Fruit fly (Drosophila melanogaster): ENCODE data around the gene IleRS-m.
A peak's percentile ranks its signal among the peaks of the same experiment; 100 is the strongest.

The IleRS-m gene

dm6 chr3L:16054095-16054494 lies 46.0 kb upstream of the IleRS-m start:
- TF ChIP-seq pad (GFP tag; optimal IDR thresholded peaks at IDR 0.05) = no peak
- no peak for TF ChIP-seq Hr96 (GFP tag; optimal IDR thresholded peaks at IDR 0.05)
- peak; percentile 2 for TF ChIP-seq CG14711 (tag; optimal IDR thresholded peaks at IDR 0.05)
- no peak for TF ChIP-seq Clk (GFP tag; optimal IDR thresholded peaks at IDR 0.05)
- peak; percentile 38 for TF ChIP-seq CG12768 (GFP tag; optimal IDR thresholded peaks at IDR 0.05)

- TF ChIP-seq CG14711 (tag; optimal IDR thresholded peaks at IDR 0.05) = no peak
- peak; percentile 13 for TF ChIP-seq kay (GFP tag; ENCODE audit: borderline replicate concordance)
Measured at dm6 chr3L:16056101-16056891, 43.8 kb upstream of the IleRS-m start.

DNA sequence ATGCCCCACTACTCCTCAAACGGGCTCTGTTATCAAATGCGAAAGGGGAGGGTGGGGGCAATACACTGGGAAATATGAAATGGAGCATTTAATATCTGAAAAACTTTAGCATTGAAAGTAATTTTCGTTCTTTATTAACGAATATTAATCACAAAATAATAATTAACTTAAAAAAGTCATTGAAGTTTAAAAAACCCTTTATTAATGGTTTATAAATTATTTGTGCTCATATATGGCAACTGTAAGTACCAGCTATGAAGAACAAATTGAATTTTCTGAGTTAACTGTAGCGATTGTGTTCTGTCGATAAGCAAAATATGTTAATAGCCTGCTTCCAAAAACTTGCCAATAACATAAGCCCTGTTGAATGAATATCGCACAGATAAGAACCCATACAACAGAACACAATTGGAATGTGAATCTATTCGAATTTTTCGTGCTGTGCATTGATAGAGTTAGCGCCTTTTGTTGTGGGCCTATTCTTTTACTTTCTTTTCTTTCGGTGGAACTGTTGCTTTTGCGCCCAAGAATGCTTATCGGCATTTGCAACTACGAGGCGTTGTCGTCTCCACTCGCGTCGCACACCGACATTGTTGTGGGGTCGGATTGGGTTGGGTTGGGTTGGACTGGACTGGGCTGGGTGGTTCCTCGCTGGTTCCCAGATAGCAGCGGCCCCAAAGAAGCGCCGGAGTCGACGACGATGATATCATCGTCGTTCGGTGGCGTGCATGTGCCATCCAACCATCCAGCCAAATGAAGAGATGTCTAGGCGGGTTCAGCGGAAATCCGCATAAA lies 39.1 kb upstream of the IleRS-m start:
- TF ChIP-seq pad (GFP tag; optimal IDR thresholded peaks at IDR 0.05) = no peak
- TF ChIP-seq CG7045 (GFP tag; optimal IDR thresholded peaks at IDR 0.05) = no peak
- no peak for TF ChIP-seq CG5204 (GFP tag; optimal IDR thresholded peaks at IDR 0.05)
- TF ChIP-seq CG11617 (GFP tag; optimal IDR thresholded peaks at IDR 0.05) = peak; percentile 1
- TF ChIP-seq CG12768 (GFP tag; optimal IDR thresholded peaks at IDR 0.05) = peak; percentile 3
- no peak for TF ChIP-seq CG7101 (tag; optimal IDR thresholded peaks at IDR 0.05)

dm6 chr3L:16082251-16082650 lies 17.8 kb upstream of the IleRS-m start, which contains the start of gene CG33258:
Gene CG33258, plus strand, starts transcription at chr3L:16082551.
- no peak for TF ChIP-seq Hr96 (GFP tag; optimal IDR thresholded peaks at IDR 0.05)

DNA sequence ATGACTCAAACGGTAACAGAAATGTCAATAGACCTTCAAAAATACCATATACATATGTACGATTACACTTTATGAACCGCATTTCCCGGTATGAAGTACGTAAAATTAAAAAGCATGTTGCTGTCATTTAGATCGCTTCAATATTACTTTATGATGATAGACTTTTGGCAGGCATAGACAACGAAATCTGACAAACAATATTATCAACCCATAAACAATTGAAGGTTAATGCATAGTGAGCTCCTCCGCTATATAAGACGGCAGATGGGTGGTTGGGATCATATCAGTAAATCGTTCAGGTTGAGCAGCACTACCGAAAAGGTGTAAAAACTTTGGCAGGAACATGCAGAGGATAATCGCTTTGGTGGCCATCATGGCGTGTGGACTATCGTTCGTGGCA lies 16.4 kb upstream of the IleRS-m start, which contains the start of gene CG13075:
CG13075 (plus strand) TSS at position 301 of the 400 bp plus-strand sequence.
- TF ChIP-seq CG12768 (GFP tag; optimal IDR thresholded peaks at IDR 0.05) = no peak
- TF ChIP-seq CG5204 (GFP tag; optimal IDR thresholded peaks at IDR 0.05) = no peak
- no peak for TF ChIP-seq CG14711 (tag; optimal IDR thresholded peaks at IDR 0.05)
- no peak for TF ChIP-seq cnc (optimal IDR thresholded peaks at IDR 0.05)
- no peak for TF ChIP-seq Crg-1 (GFP tag; optimal IDR thresholded peaks at IDR 0.05)
- TF ChIP-seq CG7045 (GFP tag; optimal IDR thresholded peaks at IDR 0.05) = no peak
- TF ChIP-seq CG1620 (GFP tag; optimal IDR thresholded peaks at IDR 0.05) = no peak
- TF ChIP-seq cic (GFP tag; optimal IDR thresholded peaks at IDR 0.05) = no peak
- no peak for TF ChIP-seq ovo (GFP tag; optimal IDR thresholded peaks at IDR 0.05)
- TF ChIP-seq tj (GFP tag; optimal IDR thresholded peaks at IDR 0.05) = no peak

DNA sequence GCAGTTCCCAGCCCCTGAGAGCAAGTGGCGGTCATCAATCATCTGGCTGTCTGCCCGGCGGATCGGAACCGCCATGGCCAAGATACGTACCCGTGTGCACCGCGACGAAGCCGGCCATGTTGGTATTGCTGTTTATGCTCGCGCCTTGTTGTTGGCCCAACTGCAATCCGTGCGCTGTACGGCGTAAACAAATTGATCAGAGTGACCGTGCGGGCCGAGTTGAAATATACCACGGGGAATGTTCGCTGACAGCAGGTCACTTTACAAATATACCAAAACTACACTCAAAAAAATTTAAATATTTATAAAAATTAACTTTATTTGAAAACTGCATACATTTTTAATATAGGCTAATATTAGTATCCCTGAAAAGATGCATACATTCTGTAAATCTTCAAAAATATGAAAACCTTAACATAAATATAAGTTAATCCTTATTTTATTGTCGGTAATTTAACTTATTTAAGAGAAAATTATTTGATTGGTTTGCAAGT lies 12.7 kb upstream of the IleRS-m start, which contains the start of gene Tasp1:
Tasp1 (minus strand) TSS at position 203 of the 494 bp plus-strand sequence.
- TF ChIP-seq pad (GFP tag; optimal IDR thresholded peaks at IDR 0.05) (no peak), cnc (optimal IDR thresholded peaks at IDR 0.05) (no peak), CG12768 (GFP tag; optimal IDR thresholded peaks at IDR 0.05) (no peak), ovo (GFP tag; optimal IDR thresholded peaks at IDR 0.05) (no peak), CG11617 (GFP tag; optimal IDR thresholded peaks at IDR 0.05) (peak; percentile 22), CG33017 (tag; optimal IDR thresholded peaks at IDR 0.05) (peak; percentile 31), bab1 (GFP tag; optimal IDR thresholded peaks at IDR 0.05) (peak; percentile 72), CG7101 (tag; optimal IDR thresholded peaks at IDR 0.05) (peak; percentile 59), tj (GFP tag; optimal IDR thresholded peaks at IDR 0.05) (peak; percentile 13), Mnt (GFP tag; optimal IDR thresholded peaks at IDR 0.05) (peak; percentile 37), CG14711 (tag; optimal IDR thresholded peaks at IDR 0.05) (peak; percentile 44)

DNA sequence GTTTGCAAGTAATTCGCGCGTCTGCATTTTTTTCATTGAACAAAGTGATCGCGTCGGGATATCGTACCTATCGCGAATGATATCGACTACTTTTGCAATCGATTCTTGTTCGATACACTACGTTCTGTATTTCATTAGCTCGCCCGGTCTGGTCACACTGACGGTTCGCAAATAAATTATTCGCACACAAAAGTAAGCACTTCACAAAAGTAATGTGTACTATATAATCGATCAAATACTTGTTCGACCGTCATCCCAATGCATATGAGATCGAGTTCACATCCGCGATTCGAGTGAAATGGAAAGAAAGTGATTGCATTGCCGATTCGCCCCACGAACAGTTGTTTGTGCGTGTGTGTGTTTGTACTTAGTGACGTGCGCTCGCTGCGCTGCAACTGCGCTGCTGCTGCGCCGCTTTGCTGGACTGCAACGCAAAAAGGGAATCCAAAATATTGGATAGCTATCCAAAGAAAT lies 9.7 kb upstream of the IleRS-m start, which contains the start of the genes CG5235 and ClC-c:
CG5235 (minus strand) TSS at position 63 of the 474 bp plus-strand sequence.
ClC-c (plus strand) TSS at position 125 of the 474 bp plus-strand sequence.
- no peak for TF ChIP-seq CG1620 (GFP tag; optimal IDR thresholded peaks at IDR 0.05)
- peak; percentile 38 for TF ChIP-seq Mnt (GFP tag; optimal IDR thresholded peaks at IDR 0.05)
- no peak for TF ChIP-seq CG5204 (GFP tag; optimal IDR thresholded peaks at IDR 0.05)
- peak; percentile 43 for TF ChIP-seq CG7101 (tag; optimal IDR thresholded peaks at IDR 0.05)
- TF ChIP-seq cic (GFP tag; optimal IDR thresholded peaks at IDR 0.05) = peak; percentile 32
- TF ChIP-seq Hr96 (GFP tag; optimal IDR thresholded peaks at IDR 0.05) = no peak
- peak; percentile 51 for TF ChIP-seq bab1 (GFP tag; optimal IDR thresholded peaks at IDR 0.05)
- no peak for TF ChIP-seq cnc (optimal IDR thresholded peaks at IDR 0.05)
- TF ChIP-seq ovo (GFP tag; optimal IDR thresholded peaks at IDR 0.05) = no peak
- no peak for TF ChIP-seq kay (GFP tag; ENCODE audit: borderline replicate concordance)
- peak; percentile 71 for TF ChIP-seq tj (GFP tag; optimal IDR thresholded peaks at IDR 0.05)
- TF ChIP-seq pad (GFP tag; optimal IDR thresholded peaks at IDR 0.05) = no peak
- TF ChIP-seq CG12768 (GFP tag; optimal IDR thresholded peaks at IDR 0.05) = no peak
- no peak for TF ChIP-seq CG33017 (tag; optimal IDR thresholded peaks at IDR 0.05)
- no peak for TF ChIP-seq CG11617 (GFP tag; optimal IDR thresholded peaks at IDR 0.05)
- no peak for TF ChIP-seq CG7045 (GFP tag; optimal IDR thresholded peaks at IDR 0.05)
- TF ChIP-seq toe (GFP tag; optimal IDR thresholded peaks at IDR 0.05) = no peak
- TF ChIP-seq Crg-1 (GFP tag; optimal IDR thresholded peaks at IDR 0.05) = no peak
- peak; percentile 31 for TF ChIP-seq CG14711 (tag; optimal IDR thresholded peaks at IDR 0.05)
